Worm (Caenorhabditis elegans) whole organism, L1 larva: ENCODE data around the gene tsp-10.

Source experiments
- C04F5.9 ChIP-seq: sonication (generic microtip); optimal IDR thresholded peaks from 2 replicates; lab custom pipeline; 2016; ENCODE audit warnings: missing genetic modification characterization, missing compliant biosample characterization
- C16A3.4 ChIP-seq: fragments of 150-350 bp; optimal IDR thresholded peaks from 2 replicates; lab custom pipeline; 2014; ENCODE audit warnings: missing biosample characterization, missing genetic modification characterization
- C34B4.2 ChIP-seq: sonication (generic microtip); optimal IDR thresholded peaks from 2 replicates; lab custom pipeline; 2017; ENCODE audit warnings: mild to moderate bottlenecking, missing genetic modification characterization, missing compliant biosample characterization
- F16B12.6 ChIP-seq: fragments of 150-350 bp; optimal IDR thresholded peaks from 2 replicates; lab custom pipeline; 2014; ENCODE audit warnings: missing biosample characterization, missing genetic modification characterization
- Y116A8C.19 ChIP-seq: sonication (generic microtip); optimal IDR thresholded peaks from 2 replicates; lab custom pipeline; 2016; ENCODE audit warnings: missing compliant biosample characterization, missing genetic modification characterization, borderline replicate concordance
- ama-1 ChIP-seq: fragments of 150-350 bp; optimal IDR thresholded peaks from 2 replicates; lab custom pipeline; 2014
- blmp-1 ChIP-seq: fragments of 150-350 bp; optimal IDR thresholded peaks from 2 replicates; lab custom pipeline; 2014; ENCODE audit warnings: missing biosample characterization, missing genetic modification characterization
- ceh-63 ChIP-seq: fragments of 200-800 bp; sonication (Bioruptor generic); optimal IDR thresholded peaks from 2 replicates; lab custom pipeline; 2018; ENCODE audit warnings: mild to moderate bottlenecking, missing genetic modification characterization, missing compliant biosample characterization
- ceh-90 ChIP-seq: sonication (generic microtip); optimal IDR thresholded peaks from 2 replicates; lab custom pipeline; 2016; ENCODE audit warnings: missing genetic modification characterization, missing compliant biosample characterization
- ces-1 ChIP-seq: fragments of 150-350 bp; optimal IDR thresholded peaks from 2 replicates; lab custom pipeline; 2014; ENCODE audit warnings: missing biosample characterization, missing genetic modification reagents, missing genetic modification characterization
- dpl-1 ChIP-seq, 3 experiments: fragments of 150-350 bp in 2 of 3; sonication (generic microtip) in 1 of 3; optimal IDR thresholded peaks; 2 replicates each; lab custom pipeline; 2014 to 2017; ENCODE audit warnings: missing biosample characterization in 3 of 3, missing genetic modification characterization in 3 of 3, missing genetic modification reagents in 3 of 3
- dsc-1 ChIP-seq: sonication (generic microtip); optimal IDR thresholded peaks from 2 replicates; lab custom pipeline; 2016; ENCODE audit warnings: mild to moderate bottlenecking, missing genetic modification characterization, missing compliant biosample characterization
- efl-1 ChIP-seq, 4 experiments: fragments of 150-350 bp; optimal IDR thresholded peaks in 3 of 4; peaks in 1 of 4; 1 replicate in 1 of 4; 2 replicates in 3 of 4; lab custom pipeline; 2014; ENCODE audit warnings: missing biosample characterization in 2 of 4, missing genetic modification characterization in 2 of 4, missing genetic modification reagents in 2 of 4
- efl-3 ChIP-seq: fragments of 200-800 bp; sonication (Bioruptor generic); optimal IDR thresholded peaks from 2 replicates; lab custom pipeline; 2018; ENCODE audit warnings: mild to moderate bottlenecking, missing genetic modification characterization, missing compliant biosample characterization
- elt-3 ChIP-seq, 6 experiments: fragments of 150-350 bp in 1 of 6; sonication (generic microtip); optimal IDR thresholded peaks; 2 replicates each; lab custom pipeline; 2017 to 2018; ENCODE audit warnings: missing biosample characterization in 6 of 6, missing genetic modification characterization in 6 of 6, inconsistent platforms in 1 of 6
- fkh-4 ChIP-seq: sonication (generic microtip); optimal IDR thresholded peaks from 2 replicates; lab custom pipeline; 2016; ENCODE audit warnings: missing compliant biosample characterization, missing genetic modification characterization, borderline replicate concordance
- fos-1 ChIP-seq: fragments of 150-350 bp; optimal IDR thresholded peaks from 2 replicates; lab custom pipeline; 2014; ENCODE audit warnings: missing biosample characterization, missing genetic modification characterization
- hlh-4 ChIP-seq: sonication (generic microtip); optimal IDR thresholded peaks from 2 replicates; lab custom pipeline; 2016; ENCODE audit warnings: mild to moderate bottlenecking, missing genetic modification characterization, missing compliant biosample characterization
- hpl-2 ChIP-seq: fragments of 150-350 bp; optimal IDR thresholded peaks from 2 replicates; lab custom pipeline; 2014; ENCODE audit warnings: missing biosample characterization, missing genetic modification reagents, missing genetic modification characterization
- irx-1 ChIP-seq: sonication (generic microtip); optimal IDR thresholded peaks from 2 replicates; lab custom pipeline; 2016; ENCODE audit warnings: missing genetic modification characterization, missing compliant biosample characterization
- isw-1 ChIP-seq: fragments of 200-800 bp; sonication (Bioruptor generic); IDR thresholded peaks from 2 replicates; pipeline ENCODE4 v1.3.6; 2022; ENCODE audit warnings: missing genetic modification characterization, missing compliant biosample characterization
- lin-13 ChIP-seq: fragments of 150-350 bp; optimal IDR thresholded peaks from 2 replicates; lab custom pipeline; 2014; ENCODE audit warnings: missing biosample characterization, missing genetic modification reagents, missing genetic modification characterization
- lin-14 ChIP-seq: fragments of 200-800 bp; sonication (Bioruptor generic); optimal IDR thresholded peaks from 2 replicates; lab custom pipeline; 2018; ENCODE audit warnings: mild to moderate bottlenecking, missing genetic modification characterization, moderate library complexity, missing compliant biosample characterization
- lin-15B ChIP-seq: fragments of 150-350 bp; sonication (generic microtip); optimal IDR thresholded peaks from 3 replicates; lab custom pipeline; 2014; ENCODE audit warnings: missing biosample characterization, missing genetic modification characterization
- lin-39 ChIP-seq: fragments of 150-350 bp; optimal IDR thresholded peaks from 2 replicates; lab custom pipeline; 2014; ENCODE audit warnings: missing biosample characterization, missing genetic modification reagents, missing genetic modification characterization
- lir-3 ChIP-seq: sonication (generic microtip); optimal IDR thresholded peaks from 2 replicates; lab custom pipeline; 2016; ENCODE audit warnings: mild to moderate bottlenecking, missing genetic modification characterization, moderate library complexity, missing compliant biosample characterization; ENCODE audit not compliant: poor library complexity
- lsy-2 ChIP-seq, 2 experiments: fragments of 150-350 bp; optimal IDR thresholded peaks; 2 replicates each; lab custom pipeline; 2014; ENCODE audit warnings: missing biosample characterization in 2 of 2, missing genetic modification characterization in 2 of 2
- mab-9 ChIP-seq: fragments of 200-800 bp; sonication (Bioruptor generic); IDR thresholded peaks from 2 replicates; pipeline ENCODE4 v1.3.6; 2022; ENCODE audit warnings: missing genetic modification reagents, missing genetic modification characterization, missing compliant biosample characterization
- mdl-1 ChIP-seq, 2 experiments: fragments of 150-350 bp; optimal IDR thresholded peaks; 2 replicates each; lab custom pipeline; 2014 to 2017; ENCODE audit warnings: missing biosample characterization in 2 of 2, missing genetic modification characterization in 2 of 2, inconsistent platforms in 1 of 2
- mep-1 ChIP-seq: fragments of 150-350 bp; optimal IDR thresholded peaks from 2 replicates; lab custom pipeline; 2014; ENCODE audit warnings: missing biosample characterization, missing genetic modification characterization
- nhr-11 ChIP-seq: fragments of 150-350 bp; optimal IDR thresholded peaks from 2 replicates; lab custom pipeline; 2014; ENCODE audit warnings: missing biosample characterization, missing genetic modification characterization
- nhr-28 ChIP-seq: fragments of 150-350 bp; optimal IDR thresholded peaks from 2 replicates; lab custom pipeline; 2014; ENCODE audit warnings: missing biosample characterization, missing genetic modification characterization
- nhr-47 ChIP-seq: sonication (generic microtip); optimal IDR thresholded peaks from 2 replicates; lab custom pipeline; 2016; ENCODE audit warnings: mild to moderate bottlenecking, missing genetic modification characterization, moderate library complexity, missing compliant biosample characterization
- nhr-76 ChIP-seq: sonication (generic microtip); optimal IDR thresholded peaks from 2 replicates; lab custom pipeline; 2017; ENCODE audit warnings: missing biosample characterization, missing genetic modification characterization
- nhr-77 ChIP-seq: fragments of 150-350 bp; optimal IDR thresholded peaks from 2 replicates; lab custom pipeline; 2014; ENCODE audit warnings: missing biosample characterization, missing genetic modification characterization
- nhr-84 ChIP-seq: sonication (generic microtip); optimal IDR thresholded peaks from 2 replicates; lab custom pipeline; 2017; ENCODE audit warnings: missing biosample characterization, missing genetic modification characterization
- nhr-90 ChIP-seq: sonication (generic microtip); optimal IDR thresholded peaks from 2 replicates; lab custom pipeline; 2016; ENCODE audit warnings: mild to moderate bottlenecking, missing genetic modification characterization, missing compliant biosample characterization; ENCODE audit not compliant: poor library complexity
- snpc-4 ChIP-seq: fragments of 150-350 bp; optimal IDR thresholded peaks from 2 replicates; lab custom pipeline; 2014; ENCODE audit warnings: missing biosample characterization, missing genetic modification characterization
- snu-23 ChIP-seq: sonication (generic microtip); optimal IDR thresholded peaks from 2 replicates; lab custom pipeline; 2016; ENCODE audit warnings: missing genetic modification characterization, missing compliant biosample characterization
- tbx-2 ChIP-seq: sonication (generic microtip); optimal IDR thresholded peaks from 2 replicates; lab custom pipeline; 2016; ENCODE audit warnings: missing genetic modification characterization, missing compliant biosample characterization
- tlp-1 ChIP-seq: fragments of 150-350 bp; optimal IDR thresholded peaks from 2 replicates; lab custom pipeline; 2014; ENCODE audit warnings: missing biosample characterization, missing genetic modification characterization
- vab-15 ChIP-seq: sonication (generic microtip); optimal IDR thresholded peaks from 2 replicates; lab custom pipeline; 2017; ENCODE audit warnings: missing genotype, mild to moderate bottlenecking, missing genetic modification characterization, missing compliant biosample characterization
- zag-1 ChIP-seq: fragments of 150-350 bp; optimal IDR thresholded peaks from 2 replicates; lab custom pipeline; 2014; ENCODE audit warnings: missing biosample characterization, missing genetic modification characterization
- zip-4 ChIP-seq: fragments of 200-800 bp; sonication (Bioruptor generic); optimal IDR thresholded peaks from 2 replicates; lab custom pipeline; 2018; ENCODE audit warnings: mild to moderate bottlenecking, missing genetic modification characterization, moderate library complexity, missing compliant biosample characterization
- ztf-11 ChIP-seq, 2 experiments: sonication (generic microtip); optimal IDR thresholded peaks; 2 replicates each; lab custom pipeline; 2016 to 2017; ENCODE audit warnings: missing genetic modification characterization in 2 of 2, missing biosample characterization in 1 of 2, missing compliant biosample characterization in 1 of 2

The tsp-10 gene

ce11 chrII:6713832-6714342 lies 4.5 kb upstream of the tsp-10 start, which contains the start of gene dpy-2:
Gene dpy-2 (plus strand): TSS chrII:6714292.
- TF ChIP-seq lsy-2 (tag; optimal IDR thresholded peaks at IDR 0.05; lab: Kevin White, UChicago) (no peak), blmp-1 (tag; lab: Kevin White, UChicago) (peak; percentile 99), zag-1 (tag; lab: Kevin White, UChicago) (no peak), lir-3 (no peak), lin-13 (GFP tag; lab: Kevin White, UChicago) (no peak), ceh-63 (GFP tag; lab: Kevin White, UChicago) (no peak), elt-3 (tag; optimal IDR thresholded peaks at IDR 0.05; lab: Kevin White, UChicago) (peak in 1 of 6 experiments; percentile 11), snu-23 (GFP tag; lab: Kevin White, UChicago) (no peak), ces-1 (no peak), nhr-76 (tag; lab: Kevin White, UChicago) (no peak)

- TF ChIP-seq blmp-1 (tag; lab: Kevin White, UChicago) = peak; percentile 86
- TF ChIP-seq mdl-1 (tag; optimal IDR thresholded peaks at IDR 0.05; lab: Kevin White, UChicago) = no peak
These were observed 2.5 kb upstream of the tsp-10 start for ce11 chrII:6715853-6716252.

ce11 chrII:6716638-6717037 lies 1.7 kb upstream of the tsp-10 start, which contains the start of the genes T14B4.5 and T14B4.20:
Gene T14B4.5 (plus strand): TSS chrII:6716863.
Gene T14B4.20 (plus strand): TSS chrII:6716901.
- TF ChIP-seq blmp-1 (tag; lab: Kevin White, UChicago) (peak; percentile 80), lin-15B (no peak)

- TF ChIP-seq nhr-90 (tag; lab: Kevin White, UChicago) (peak; percentile 3), lin-39 (tag; lab: Kevin White, UChicago) (no peak), dpl-1 (GFP tag; optimal IDR thresholded peaks at IDR 0.05; lab: Kevin White, UChicago) (peak in 2 of 3 experiments; percentile 1 to 14), lin-14 (GFP tag; lab: Kevin White, UChicago) (peak; percentile 46), isw-1 (GFP tag; lab: Robert Waterston, UW) (no peak), snpc-4 (tag; lab: Kevin White, UChicago) (no peak), hpl-2 (GFP tag; lab: Kevin White, UChicago) (no peak), lsy-2 (tag; optimal IDR thresholded peaks at IDR 0.05; lab: Kevin White, UChicago) (peak; percentile 18 to 50), hlh-4 (tag; lab: Kevin White, UChicago) (no peak), efl-1 (optimal IDR thresholded peaks at IDR 0.05; lab: Kevin White, UChicago) (peak in 1 of 2 experiments; percentile 31), efl-1 (GFP tag; optimal IDR thresholded peaks at IDR 0.05 in 1 of 2; lab: Kevin White, UChicago) (peak; percentile 17 to 89), ceh-90 (tag; lab: Kevin White, UChicago) (no peak), irx-1 (tag; lab: Kevin White, UChicago) (peak; percentile 32), mab-9 (GFP tag; lab: Robert Waterston, UW) (no peak), ztf-11 (tag; optimal IDR thresholded peaks at IDR 0.05; lab: Kevin White, UChicago) (no peak), Y116A8C.19 (tag; lab: Kevin White, UChicago) (no peak), tlp-1 (tag; lab: Kevin White, UChicago) (no peak), nhr-47 (peak; percentile 52), dsc-1 (tag; lab: Kevin White, UChicago) (peak; percentile 55), ama-1 (no peak), fos-1 (tag; lab: Kevin White, UChicago) (no peak), nhr-11 (tag; lab: Kevin White, UChicago) (no peak), blmp-1 (tag; lab: Kevin White, UChicago) (no peak), zip-4 (no peak), nhr-77 (tag; lab: Kevin White, UChicago) (peak; percentile 45), C34B4.2 (no peak), F16B12.6 (no peak), mep-1 (tag; lab: Kevin White, UChicago) (peak; percentile 1), lir-3 (peak; percentile 25), vab-15 (tag; lab: Kevin White, UChicago) (no peak), nhr-84 (tag; lab: Kevin White, UChicago) (no peak), fkh-4 (no peak), nhr-28 (tag; lab: Kevin White, UChicago) (no peak), efl-3 (GFP tag; lab: Kevin White, UChicago) (no peak), snu-23 (GFP tag; lab: Kevin White, UChicago) (peak; percentile 62), tbx-2 (tag; lab: Kevin White, UChicago) (no peak), lin-13 (GFP tag; lab: Kevin White, UChicago) (no peak), C16A3.4 (tag; lab: Kevin White, UChicago) (no peak), C04F5.9 (tag; lab: Kevin White, UChicago) (no peak)
These were observed 3.2 kb downstream of the tsp-10 start for ce11 chrII:6721581-6721980.
